Fruit fly (Drosophila melanogaster): ENCODE data around the gene CG8281.

- TF ChIP-seq Hr39 (GFP tag; optimal IDR thresholded peaks at IDR 0.05) (no peak), Sox15 (GFP tag; optimal IDR thresholded peaks at IDR 0.05) (no peak), Sox14 (GFP tag; optimal IDR thresholded peaks at IDR 0.05) (no peak), Blimp-1 (GFP tag; optimal IDR thresholded peaks at IDR 0.05) (no peak), svp (GFP tag) (no peak), CG6163 (GFP tag; IDR thresholded peaks at IDR 0.05) (no peak), Sox102F (GFP tag; optimal IDR thresholded peaks at IDR 0.05) (no peak), pdm3 (GFP tag; optimal IDR thresholded peaks at IDR 0.05) (no peak), eg (GFP tag; IDR thresholded peaks at IDR 0.05) (no peak), acj6 (GFP tag; optimal IDR thresholded peaks at IDR 0.05) (no peak), CG6276 (GFP tag; optimal IDR thresholded peaks at IDR 0.05) (no peak), Ets96B (tag; optimal IDR thresholded peaks at IDR 0.05) (no peak)
These were observed 26.4 kb downstream of the CG8281 start for dm6 chr3L:7938638-7939037.

Data from whole organism, prepupa.